Fruit fly (Drosophila melanogaster) whole organism, embryonic: ENCODE data around the gene CG7139.

Source experiments
- Asciz ChIP-seq: fragments of 200-800 bp; sonication (Bioruptor generic); optimal IDR thresholded peaks from 2 replicates; lab custom pipeline; 2017; ENCODE audit warnings: missing biosample characterization, mild to moderate bottlenecking, missing genetic modification characterization, missing genetic modification reagents
- CG11456 ChIP-seq: fragments of 200-800 bp; sonication (Bioruptor generic); IDR thresholded peaks from 3 replicates; pipeline ENCODE4 v1.3.6; 2022; ENCODE audit warnings: missing biosample characterization, missing genetic modification characterization
- CG12659 ChIP-seq: fragments of 200-800 bp; sonication (Bioruptor generic); optimal IDR thresholded peaks from 3 replicates; lab custom pipeline; 2017; ENCODE audit warnings: mild to moderate bottlenecking, missing biosample characterization, missing genetic modification reagents, missing genetic modification characterization
- CG13287 ChIP-seq: fragments of 200-800 bp; sonication (Bioruptor generic); IDR thresholded peaks from 2 replicates; pipeline ENCODE4 v1.3.6; 2022; ENCODE audit warnings: missing biosample characterization, missing genetic modification characterization; ENCODE audit not compliant: partially characterized antibody
- CG14050 ChIP-seq: fragments of 200-800 bp; sonication (Bioruptor generic); IDR thresholded peaks from 3 replicates; pipeline ENCODE4 v1.3.6; 2022; ENCODE audit warnings: missing biosample characterization, missing genetic modification characterization
- CG15011 ChIP-seq: fragments of 200-800 bp; sonication (Bioruptor generic); optimal IDR thresholded peaks from 3 replicates; lab custom pipeline; 2018; ENCODE audit warnings: missing biosample characterization, mild to moderate bottlenecking, missing genetic modification characterization
- CG1647 ChIP-seq: fragments of 200-800 bp; sonication (Bioruptor generic); optimal IDR thresholded peaks from 3 replicates; lab custom pipeline; 2016; ENCODE audit warnings: missing biosample characterization, missing genetic modification characterization
- CG17361 ChIP-seq: fragments of 200-800 bp; sonication (Bioruptor generic); IDR thresholded peaks from 3 replicates; pipeline ENCODE4 v1.3.6; 2022; ENCODE audit warnings: missing biosample characterization, missing genetic modification characterization
- CG17829 ChIP-seq: fragments of 200-800 bp; optimal IDR thresholded peaks from 2 replicates; lab custom pipeline; 2019; ENCODE audit warnings: missing biosample characterization, mild to moderate bottlenecking, missing genetic modification characterization, moderate library complexity
- CG18011 ChIP-seq: fragments of 200-800 bp; sonication (Bioruptor generic); optimal IDR thresholded peaks from 2 replicates; lab custom pipeline; 2017; ENCODE audit warnings: missing biosample characterization, missing genetic modification characterization, mild to moderate bottlenecking, moderate library complexity, missing genotype
- CG2129 ChIP-seq: fragments of 200-800 bp; sonication (Bioruptor generic); IDR thresholded peaks from 2 replicates; pipeline ENCODE4 v1.3.6; 2022; ENCODE audit warnings: missing biosample characterization, missing genetic modification characterization; ENCODE audit not compliant: partially characterized antibody
- CG2199 ChIP-seq: fragments of 200-800 bp; sonication (Bioruptor generic); IDR thresholded peaks from 3 replicates; pipeline ENCODE4 v1.3.6; 2022; ENCODE audit warnings: missing biosample characterization, missing genetic modification characterization
- CG2678 ChIP-seq: fragments of 200-800 bp; sonication (Bioruptor generic); optimal IDR thresholded peaks from 3 replicates; lab custom pipeline; 2019; ENCODE audit warnings: missing biosample characterization, mild to moderate bottlenecking, missing genetic modification characterization, moderate library complexity
- CG31441 ChIP-seq: fragments of 200-800 bp; sonication (Bioruptor generic); IDR thresholded peaks from 2 replicates; pipeline ENCODE4 v1.3.6; 2022; ENCODE audit warnings: missing biosample characterization, missing genetic modification characterization
- CG32532 ChIP-seq: fragments of 200-800 bp; sonication (Bioruptor generic); IDR thresholded peaks from 2 replicates; pipeline ENCODE4 v1.3.6; 2022; ENCODE audit warnings: missing biosample characterization, missing genetic modification characterization
- CG33213 ChIP-seq: fragments of 200-800 bp; sonication (Bioruptor generic); optimal IDR thresholded peaks from 3 replicates; lab custom pipeline; 2016; ENCODE audit warnings: missing biosample characterization, missing genetic modification characterization
- CG4282 ChIP-seq: fragments of 200-800 bp; sonication (Bioruptor generic); optimal IDR thresholded peaks from 2 replicates; lab custom pipeline; 2016; ENCODE audit warnings: missing biosample characterization, missing genetic modification characterization
- CG4424 ChIP-seq: fragments of 200-800 bp; sonication (Bioruptor generic); optimal IDR thresholded peaks from 3 replicates; lab custom pipeline; 2016; ENCODE audit warnings: missing biosample characterization, missing genetic modification characterization
- CG5180 ChIP-seq: fragments of 200-800 bp; sonication (Bioruptor generic); optimal IDR thresholded peaks from 3 replicates; lab custom pipeline; 2017; ENCODE audit warnings: missing biosample characterization, missing genetic modification characterization, mild to moderate bottlenecking, moderate library complexity, missing genetic modification reagents
- CG6791 ChIP-seq: fragments of 200-800 bp; sonication (Bioruptor generic); IDR thresholded peaks from 3 replicates; pipeline ENCODE4 v1.3.6; 2022; ENCODE audit warnings: missing biosample characterization, missing genetic modification characterization; ENCODE audit not compliant: partially characterized antibody
- CG8359 ChIP-seq: fragments of 200-800 bp; sonication (Bioruptor generic); optimal IDR thresholded peaks from 2 replicates; lab custom pipeline; 2017; ENCODE audit warnings: missing biosample characterization, mild to moderate bottlenecking, missing genetic modification characterization, borderline replicate concordance
- CG9437 ChIP-seq: fragments of 200-800 bp; sonication (Bioruptor generic); optimal IDR thresholded peaks from 2 replicates; lab custom pipeline; 2018; ENCODE audit warnings: missing biosample characterization, mild to moderate bottlenecking, missing genetic modification characterization
- CG9876 ChIP-seq: fragments of 200-800 bp; sonication (Bioruptor generic); optimal IDR thresholded peaks from 2 replicates; lab custom pipeline; 2016; ENCODE audit warnings: missing biosample characterization, missing genetic modification characterization
- CHES-1-like ChIP-seq: fragments of 200-800 bp; sonication (Bioruptor generic); optimal IDR thresholded peaks from 2 replicates; lab custom pipeline; 2016; ENCODE audit warnings: missing biosample characterization, missing genetic modification characterization
- CTCF ChIP-seq: fragments of 200-800 bp; sonication (Bioruptor generic); optimal IDR thresholded peaks from 2 replicates; lab custom pipeline; 2017; ENCODE audit warnings: missing biosample characterization, mild to moderate bottlenecking, missing genetic modification characterization, moderate library complexity
- CoRest ChIP-seq: fragments of 200-800 bp; sonication (Bioruptor generic); optimal IDR thresholded peaks from 3 replicates; lab custom pipeline; 2018; ENCODE audit warnings: missing biosample characterization, mild to moderate bottlenecking, missing genetic modification characterization, moderate library complexity
- D19B ChIP-seq: fragments of 200-800 bp; sonication (Bioruptor generic); optimal IDR thresholded peaks from 2 replicates; lab custom pipeline; 2017; ENCODE audit warnings: missing biosample characterization, mild to moderate bottlenecking, missing genetic modification characterization
- Eip74EF ChIP-seq, 2 experiments: fragments of 200-800 bp in 1 of 2; fragments of >200 bp in 1 of 2; sonication (Bioruptor generic) in 1 of 2; optimal IDR thresholded peaks; 2 replicates each; lab custom pipeline; 2017 to 2019; ENCODE audit warnings: missing biosample characterization in 2 of 2, missing genetic modification characterization in 2 of 2, mild to moderate bottlenecking in 1 of 2, moderate library complexity in 1 of 2
- Ets65A ChIP-seq: fragments of 200-800 bp; sonication (Bioruptor generic); peaks from one replicate; lab custom pipeline; 2016; ENCODE audit warnings: missing biosample characterization, missing genetic modification characterization
- Fer1 ChIP-seq: fragments of 200-800 bp; sonication (Bioruptor generic); optimal IDR thresholded peaks from 2 replicates; lab custom pipeline; 2017; ENCODE audit warnings: missing biosample characterization, mild to moderate bottlenecking, missing genetic modification characterization
- Hey ChIP-seq: fragments of 200-800 bp; sonication (Bioruptor generic); optimal IDR thresholded peaks from 3 replicates; lab custom pipeline; 2018; ENCODE audit warnings: missing biosample characterization, mild to moderate bottlenecking, missing genetic modification characterization
- Nf-YA ChIP-seq: fragments of 200-800 bp; sonication (Bioruptor generic); IDR thresholded peaks from 2 replicates; pipeline ENCODE4 v1.3.6; 2022; ENCODE audit warnings: missing biosample characterization, missing genetic modification characterization
- Opbp ChIP-seq: fragments of 200-800 bp; sonication (Bioruptor generic); IDR thresholded peaks from 3 replicates; pipeline ENCODE4 v1.3.6; 2022; ENCODE audit warnings: missing biosample characterization, missing genetic modification characterization; ENCODE audit not compliant: partially characterized antibody
- Taf1 ChIP-seq: fragments of 200-800 bp; sonication (Bioruptor generic); IDR thresholded peaks from 2 replicates; pipeline ENCODE4 v1.3.6; 2022; ENCODE audit warnings: missing biosample characterization, missing genetic modification characterization
- abd-A ChIP-seq: fragments of 200-800 bp; sonication (Bioruptor generic); optimal IDR thresholded peaks from 3 replicates; lab custom pipeline; 2019; ENCODE audit warnings: missing biosample characterization, mild to moderate bottlenecking, missing genetic modification characterization, moderate library complexity
- bsh ChIP-seq, 2 experiments: fragments of 200-800 bp; sonication (Bioruptor generic); optimal IDR thresholded peaks; 2 replicates each; lab custom pipeline; 2017 to 2018; ENCODE audit warnings: mild to moderate bottlenecking in 2 of 2, missing biosample characterization in 2 of 2, missing genetic modification characterization in 2 of 2, moderate library complexity in 1 of 2
- corto ChIP-seq: fragments of 200-800 bp; sonication (Bioruptor generic); optimal IDR thresholded peaks from 2 replicates; lab custom pipeline; 2016; ENCODE audit warnings: missing biosample characterization, mild to moderate bottlenecking, missing genetic modification characterization, moderate library complexity
- dpn ChIP-seq, 2 experiments: fragments of 200-800 bp; sonication (Bioruptor generic); optimal IDR thresholded peaks; 3 replicates each; lab custom pipeline; 2016; ENCODE audit warnings: missing biosample characterization in 2 of 2, missing genetic modification characterization in 2 of 2
- eyg ChIP-seq: fragments of 200-800 bp; sonication (Bioruptor generic); optimal IDR thresholded peaks from 3 replicates; lab custom pipeline; 2016; ENCODE audit warnings: missing biosample characterization, missing genetic modification characterization
- inv ChIP-seq: fragments of 200-800 bp; sonication (Bioruptor generic); IDR thresholded peaks from 2 replicates; pipeline ENCODE4 v1.3.6; 2022; ENCODE audit warnings: missing biosample characterization, missing genetic modification characterization; ENCODE audit not compliant: partially characterized antibody
- maf-S ChIP-seq: fragments of 200-800 bp; sonication (Bioruptor generic); optimal IDR thresholded peaks from 2 replicates; lab custom pipeline; 2016; ENCODE audit warnings: missing biosample characterization, missing genetic modification characterization
- nerfin-1 ChIP-seq: fragments of 200-800 bp; sonication (Bioruptor generic); optimal IDR thresholded peaks from 3 replicates; lab custom pipeline; 2019; ENCODE audit warnings: missing biosample characterization, mild to moderate bottlenecking, missing genetic modification characterization, moderate library complexity
- nom ChIP-seq: fragments of 200-800 bp; sonication (Bioruptor generic); optimal IDR thresholded peaks from 2 replicates; lab custom pipeline; 2017; ENCODE audit warnings: missing biosample characterization, missing genetic modification characterization, mild to moderate bottlenecking, moderate library complexity, missing genetic modification reagents
- repo ChIP-seq: fragments of 200-800 bp; sonication (Bioruptor generic); optimal IDR thresholded peaks from 2 replicates; lab custom pipeline; 2016; ENCODE audit warnings: missing biosample characterization, missing genetic modification characterization
- sim ChIP-seq: fragments of 200-800 bp; sonication (Bioruptor generic); IDR thresholded peaks from 2 replicates; pipeline ENCODE4 v1.3.6; 2022; ENCODE audit warnings: missing biosample characterization, missing genetic modification characterization
- slou ChIP-seq: fragments of 200-800 bp; sonication (Bioruptor generic); optimal IDR thresholded peaks from 3 replicates; lab custom pipeline; 2016; ENCODE audit warnings: missing biosample characterization, missing genetic modification characterization
- sr ChIP-seq: fragments of 200-800 bp; sonication (Bioruptor generic); IDR thresholded peaks from 3 replicates; pipeline ENCODE4 v1.3.6; 2022; ENCODE audit warnings: missing biosample characterization, missing genetic modification characterization
- tll ChIP-seq, 2 experiments: fragments of 200-800 bp in 1 of 2; fragments of >200 bp in 1 of 2; sonication (Bioruptor generic) in 1 of 2; optimal IDR thresholded peaks; 2 replicates each; lab custom pipeline; 2017 to 2019; ENCODE audit warnings: missing biosample characterization in 2 of 2, missing genetic modification characterization in 2 of 2, mild to moderate bottlenecking in 1 of 2, moderate library complexity in 1 of 2
- twi ChIP-seq: fragments of 200-800 bp; optimal IDR thresholded peaks from 2 replicates; lab custom pipeline; 2019; ENCODE audit warnings: missing biosample characterization, mild to moderate bottlenecking, missing genetic modification characterization, moderate library complexity
- wdn ChIP-seq: fragments of 200-800 bp; sonication (Bioruptor generic); IDR thresholded peaks from 2 replicates; pipeline ENCODE4 v1.3.6; 2022; ENCODE audit warnings: missing biosample characterization, missing genetic modification characterization

CG7139 gene

DNA sequence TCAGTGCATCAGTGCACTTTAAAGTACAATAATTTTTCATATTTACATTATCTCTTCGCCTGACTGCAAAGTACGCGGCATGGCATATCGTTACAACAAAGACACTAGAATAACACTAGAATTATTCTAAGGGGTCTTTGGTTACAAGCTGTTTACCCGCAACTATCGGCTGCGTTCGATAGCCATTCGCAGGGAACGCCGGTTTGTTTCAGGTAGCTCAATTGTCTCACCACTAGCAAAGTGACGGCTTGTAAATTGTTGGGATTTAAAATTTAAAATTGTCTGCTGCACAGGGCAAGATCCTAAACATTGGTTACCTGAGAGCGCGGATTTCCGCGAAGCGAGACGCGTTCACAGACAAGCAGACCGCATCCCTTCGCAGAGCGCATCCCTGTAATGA, 6.0 kb downstream of the CG7139 start, which contains the start of gene CG14561 (continued):
- TF ChIP-seq D19B (GFP tag; lab: Kevin White, UChicago): no peak
- no peak for TF ChIP-seq Asciz (GFP tag; lab: Kevin White, UChicago)
- no peak for TF ChIP-seq CG15011 (GFP tag; lab: Kevin White, UChicago)
- peak; percentile 96 for TF ChIP-seq Opbp (GFP tag; lab: Robert Waterston, UW)
- TF ChIP-seq tll (GFP tag; optimal IDR thresholded peaks at IDR 0.05; lab: Kevin White, UChicago): peak in 1 of 2 experiments; percentile 36
- TF ChIP-seq sim: no peak
- TF ChIP-seq inv: peak; percentile 90
- no peak for TF ChIP-seq CG5180 (GFP tag; lab: Kevin White, UChicago)
- no peak for TF ChIP-seq CG32532 (GFP tag; lab: Robert Waterston, UW)
- no peak for TF ChIP-seq Nf-YA (GFP tag; lab: Robert Waterston, UW)
- TF ChIP-seq CG2199 (GFP tag; lab: Robert Waterston, UW): peak; percentile 100
- peak; percentile 80 for TF ChIP-seq CG2129
- TF ChIP-seq CG4282: peak; percentile 10
- peak; percentile 4 for TF ChIP-seq CHES-1-like
- TF ChIP-seq nom (GFP tag; lab: Kevin White, UChicago): no peak
- no peak for TF ChIP-seq corto (GFP tag; lab: Kevin White, UChicago)
- TF ChIP-seq CG17361 (GFP tag; lab: Robert Waterston, UW): no peak
- TF ChIP-seq CG12659 (GFP tag; lab: Kevin White, UChicago): peak; percentile 54
- TF ChIP-seq CG14050 (GFP tag; lab: Robert Waterston, UW): no peak
- no peak for TF ChIP-seq Eip74EF (GFP tag; optimal IDR thresholded peaks at IDR 0.05; lab: Kevin White, UChicago)
- no peak for TF ChIP-seq Hey
- TF ChIP-seq sr (GFP tag; lab: Robert Waterston, UW): no peak
- no peak for TF ChIP-seq CG4424 (GFP tag; lab: Kevin White, UChicago)
- peak; percentile 31 for TF ChIP-seq CoRest
- no peak for TF ChIP-seq CG8359
- no peak for TF ChIP-seq CG9876 (GFP tag; lab: Kevin White, UChicago)
- no peak for TF ChIP-seq maf-S (GFP tag; lab: Kevin White, UChicago)
- no peak for TF ChIP-seq bsh (GFP tag; optimal IDR thresholded peaks at IDR 0.05; lab: Kevin White, UChicago)
- no peak for TF ChIP-seq CG9437 (GFP tag; lab: Kevin White, UChicago)
- TF ChIP-seq CG33213 (GFP tag; lab: Kevin White, UChicago): peak; percentile 64
- no peak for TF ChIP-seq Fer1 (GFP tag; lab: Kevin White, UChicago)
- TF ChIP-seq CG17829 (tag; lab: Kevin White, UChicago): peak; percentile 65
- TF ChIP-seq nerfin-1: no peak
- peak; percentile 20; the same call in 2 of the 3 replicates for TF ChIP-seq CG11456 (GFP tag; lab: Robert Waterston, UW)
- peak; percentile 18 for TF ChIP-seq CG1647 (GFP tag; lab: Kevin White, UChicago)
- no peak for TF ChIP-seq repo
- no peak for TF ChIP-seq wdn (GFP tag; lab: Robert Waterston, UW)
- no peak for TF ChIP-seq abd-A (tag; lab: Kevin White, UChicago)
- peak; percentile 48 for TF ChIP-seq CTCF (GFP tag; lab: Kevin White, UChicago)
- no peak for TF ChIP-seq CG18011 (GFP tag; lab: Kevin White, UChicago)
- TF ChIP-seq CG31441 (GFP tag; lab: Robert Waterston, UW): no peak
- TF ChIP-seq CG13287 (GFP tag; lab: Robert Waterston, UW): peak; percentile 93
- peak; percentile 96 for TF ChIP-seq CG6791 (GFP tag; lab: Robert Waterston, UW)
- peak in 1 of 2 experiments; percentile 24 for TF ChIP-seq dpn (GFP tag; optimal IDR thresholded peaks at IDR 0.05; lab: Kevin White, UChicago)
- TF ChIP-seq twi (tag; lab: Kevin White, UChicago): peak; percentile 7
- TF ChIP-seq Ets65A (GFP tag; lab: Kevin White, UChicago): no peak
- TF ChIP-seq eyg (GFP tag; lab: Kevin White, UChicago): peak; percentile 13
- TF ChIP-seq slou (GFP tag; lab: Kevin White, UChicago): no peak
- TF ChIP-seq Taf1 (GFP tag; lab: Robert Waterston, UW): no peak
- TF ChIP-seq CG2678 (tag; lab: Kevin White, UChicago): no peak
